Fruit fly (Drosophila melanogaster): ENCODE results near the gene CG4119.

CG4119 gene

dm6 chrX:5677400-5678177 is 11.7 kb downstream of the CG4119 start (continued):
- TF ChIP-seq CG14014 (GFP tag; IDR thresholded peaks at IDR 0.05) = peak; percentile 92; the same call in 1 of the 2 replicates
- peak; percentile 61 for TF ChIP-seq CG30431 (GFP tag; optimal IDR thresholded peaks at IDR 0.05)
- TF ChIP-seq HLH4C (GFP tag; IDR thresholded peaks at IDR 0.05; ENCODE audit: partially characterized antibody) = no peak
- TF ChIP-seq sens-2 (GFP tag; IDR thresholded peaks at IDR 0.05) = peak; percentile 85
- TF ChIP-seq Lhr (GFP tag; optimal IDR thresholded peaks at IDR 0.05) = peak; percentile 95
- TF ChIP-seq esg (GFP tag; conservative IDR thresholded peaks at IDR 0.05) = no peak
- peak; percentile 95 for TF ChIP-seq CrebB (tag; optimal IDR thresholded peaks at IDR 0.05)
- no peak for TF ChIP-seq zen2 (GFP tag; IDR thresholded peaks at IDR 0.05; ENCODE audit: partially characterized antibody)
- TF ChIP-seq Dp (GFP tag; optimal IDR thresholded peaks at IDR 0.05) = peak; percentile 14
- TF ChIP-seq Sox100B (GFP tag; optimal IDR thresholded peaks at IDR 0.05) = peak; percentile 95
- peak; percentile 86 for TF ChIP-seq CG6175 (GFP tag; IDR thresholded peaks at IDR 0.05)
- TF ChIP-seq CoRest (tag; optimal IDR thresholded peaks at IDR 0.05) = peak; percentile 92
- peak; percentile 90 for TF ChIP-seq CG8281 (tag; optimal IDR thresholded peaks at IDR 0.05)
- peak; percentile 78 for TF ChIP-seq CG32767 (GFP tag; IDR thresholded peaks at IDR 0.05)
- peak; percentile 96 for TF ChIP-seq CG10431 (GFP tag; optimal IDR thresholded peaks at IDR 0.05)
- peak; percentile 16 for TF ChIP-seq pzg (GFP tag; optimal IDR thresholded peaks at IDR 0.05)
- TF ChIP-seq CG1233 (GFP tag; optimal IDR thresholded peaks at IDR 0.05) = peak; percentile 98
- peak; percentile 74 for TF ChIP-seq z (GFP tag; IDR thresholded peaks at IDR 0.05)
- peak; percentile 86 for TF ChIP-seq CG7839 (tag; optimal IDR thresholded peaks at IDR 0.05)
- TF ChIP-seq CG12219 (GFP tag; optimal IDR thresholded peaks at IDR 0.05) = peak; percentile 90
- TF ChIP-seq sug (tag; optimal IDR thresholded peaks at IDR 0.05) = peak; percentile 72
- peak; percentile 90 for TF ChIP-seq ems (GFP tag; optimal IDR thresholded peaks at IDR 0.05)
- TF ChIP-seq Poxn (GFP tag; IDR thresholded peaks at IDR 0.05) = no peak; the same call in 1 of the 2 replicates
- peak; percentile 73 for TF ChIP-seq row (GFP tag; IDR thresholded peaks at IDR 0.05)
- peak; percentile 58 for TF ChIP-seq Adf1 (GFP tag; IDR thresholded peaks at IDR 0.05)
- TF ChIP-seq CG8359 (GFP tag; optimal IDR thresholded peaks at IDR 0.05; ENCODE audit: borderline replicate concordance) = peak; percentile 85
- no peak for TF ChIP-seq Hmx (GFP tag; optimal IDR thresholded peaks at IDR 0.05)
- TF ChIP-seq CG6654 (GFP tag; optimal IDR thresholded peaks at IDR 0.05) = peak; percentile 64
- peak; percentile 87 for TF ChIP-seq Spps (tag; optimal IDR thresholded peaks at IDR 0.05)
- no peak for TF ChIP-seq ro (GFP tag; IDR thresholded peaks at IDR 0.05)
- peak; percentile 71 for TF ChIP-seq E2f2 (GFP tag; IDR thresholded peaks at IDR 0.05)
- TF ChIP-seq CG5180 (GFP tag; optimal IDR thresholded peaks at IDR 0.05) = peak; percentile 88
- peak; percentile 79 for TF ChIP-seq CG10959 (GFP tag; IDR thresholded peaks at IDR 0.05)
- peak; percentile 64 for TF ChIP-seq CG13775 (GFP tag; optimal IDR thresholded peaks at IDR 0.05)
- peak in 1 of 3 experiments; percentile 84 for TF ChIP-seq lola (GFP tag; optimal IDR thresholded peaks at IDR 0.05)
- peak; percentile 48 for TF ChIP-seq az2 (GFP tag; optimal IDR thresholded peaks at IDR 0.05)
- TF ChIP-seq grau (tag; optimal IDR thresholded peaks at IDR 0.05) = peak; percentile 67
- TF ChIP-seq gfzf (GFP tag; optimal IDR thresholded peaks at IDR 0.05) = peak; percentile 23
- TF ChIP-seq CG30403 (GFP tag; optimal IDR thresholded peaks at IDR 0.05) = peak; percentile 64
- TF ChIP-seq Awh (GFP tag; IDR thresholded peaks at IDR 0.05) = peak; percentile 97
- peak in 1 of 2 experiments; percentile 92 for TF ChIP-seq Eip74EF (GFP tag; optimal IDR thresholded peaks at IDR 0.05)
- TF ChIP-seq CG2129 (GFP tag; IDR thresholded peaks at IDR 0.05; ENCODE audit: partially characterized antibody) = no peak
- TF ChIP-seq pita (GFP tag; optimal IDR thresholded peaks at IDR 0.05) = no peak
- TF ChIP-seq CkIIα-i1 (GFP tag; IDR thresholded peaks at IDR 0.05) = peak; percentile 59; the same call in 1 of the 2 replicates
- peak; percentile 75 for TF ChIP-seq CG10267 (tag; optimal IDR thresholded peaks at IDR 0.05)
- TF ChIP-seq Jarid2 (GFP tag; optimal IDR thresholded peaks at IDR 0.05) = peak; percentile 85
- TF ChIP-seq CG17912 (GFP tag; optimal IDR thresholded peaks at IDR 0.05) = peak; percentile 98
- peak; percentile 86 for TF ChIP-seq cwo (GFP tag; optimal IDR thresholded peaks at IDR 0.05)

All from whole organism, embryonic.